Fruit fly (Drosophila melanogaster): Measurements from ENCODE around the gene CG31516.

CG31516 gene

DNA sequence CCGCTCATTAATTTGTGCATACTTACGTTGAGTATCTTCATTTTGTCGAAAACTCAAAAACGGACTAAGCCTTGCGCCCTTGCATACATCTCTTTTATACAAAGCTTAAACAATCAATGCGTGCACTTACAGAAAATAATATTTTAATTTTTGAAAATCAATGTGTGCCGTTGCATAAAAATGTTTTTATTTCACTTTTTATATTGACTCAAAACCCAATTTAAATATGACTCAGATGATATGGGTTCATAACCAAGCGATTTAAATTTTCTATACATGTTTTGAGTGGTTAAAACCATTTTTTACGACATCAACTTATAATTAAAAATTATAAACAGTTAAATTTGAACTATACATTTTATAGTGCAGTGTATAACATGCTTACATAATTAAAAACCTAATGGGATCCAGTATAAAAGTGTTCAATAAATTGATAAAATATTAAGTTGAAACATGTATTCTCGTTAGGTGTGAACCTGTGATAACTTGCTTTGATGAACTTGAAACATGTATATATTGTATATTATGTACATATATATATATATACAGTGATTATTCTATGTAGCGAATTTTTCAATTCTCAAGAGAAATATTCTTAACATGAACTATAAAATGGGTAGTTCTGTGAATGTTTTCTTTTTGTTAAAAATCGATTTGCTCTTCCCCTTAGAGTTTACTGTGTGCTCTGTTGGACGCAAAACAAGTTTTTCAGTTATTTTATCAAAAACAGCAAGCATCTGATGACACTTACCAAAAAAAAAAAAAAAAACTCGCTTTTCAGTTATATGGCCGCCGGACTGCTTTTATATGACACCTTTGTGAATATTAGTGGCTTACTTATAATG is 23.4 kb upstream of the CG31516 start, which contains the start of gene CG34305 (continued):
- TF ChIP-seq CG2120 (GFP tag; optimal IDR thresholded peaks at IDR 0.05) (peak; percentile 30), CG11398 (GFP tag; optimal IDR thresholded peaks at IDR 0.05) (no peak), phol (tag; optimal IDR thresholded peaks at IDR 0.05) (peak; percentile 7), CG15011 (GFP tag; optimal IDR thresholded peaks at IDR 0.05) (no peak), CG11695 (GFP tag; IDR thresholded peaks at IDR 0.05) (peak; percentile 40; the same call in 1 of the 3 replicates), CG10147 (GFP tag; optimal IDR thresholded peaks at IDR 0.05) (peak; percentile 17), CG7556 (GFP tag; optimal IDR thresholded peaks at IDR 0.05) (peak; percentile 8)

DNA sequence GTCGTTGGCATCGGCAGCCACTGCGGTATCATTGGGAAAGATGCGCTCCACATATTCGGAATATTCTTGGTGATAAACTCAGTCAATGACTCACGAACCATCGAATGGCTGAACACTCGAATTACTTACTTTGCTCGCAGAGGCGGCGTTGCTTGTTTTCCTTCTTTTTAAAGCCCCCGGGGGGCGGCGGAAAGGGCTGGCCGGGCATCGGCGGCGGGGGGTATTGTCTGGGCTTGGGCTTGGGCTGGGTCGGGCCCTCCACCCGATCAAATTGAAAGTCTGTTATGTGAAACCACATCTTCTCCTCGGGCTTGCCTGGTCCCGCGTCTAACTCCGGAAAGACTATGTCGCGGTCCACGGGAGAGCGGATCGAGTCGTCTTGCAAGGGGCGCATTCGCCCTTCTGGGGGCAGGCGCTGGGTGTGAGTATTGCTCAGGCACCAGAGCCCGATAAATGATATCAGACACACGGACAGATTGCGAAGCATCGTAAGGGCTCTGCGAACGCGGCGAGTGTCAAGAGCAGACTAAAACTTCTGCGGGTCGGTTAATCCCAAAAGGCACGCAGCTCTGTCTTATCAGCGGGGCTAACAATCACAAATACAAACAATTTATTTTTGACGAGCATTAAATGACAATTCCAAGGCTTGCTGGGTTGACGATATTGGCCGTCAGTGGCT is 22.4 kb upstream of the CG31516 start, which contains the start of gene CG14642:
CG14642 (minus strand) TSS at position 509 of the 679 bp plus-strand sequence.
- TF ChIP-seq gcm (GFP tag; optimal IDR thresholded peaks at IDR 0.05) (peak; percentile 72), crol (GFP tag; IDR thresholded peaks at IDR 0.05) (peak; percentile 47), Jarid2 (GFP tag; optimal IDR thresholded peaks at IDR 0.05) (peak; percentile 5), tio (GFP tag; optimal IDR thresholded peaks at IDR 0.05) (no peak), CG11456 (GFP tag; IDR thresholded peaks at IDR 0.05) (0 out of 3 replicates have a peak, but pooled peaks have one; percentile 45), Hr39 (optimal IDR thresholded peaks at IDR 0.05) (peak; percentile 58), CG10209 (GFP tag; optimal IDR thresholded peaks at IDR 0.05) (no peak), CG31224 (GFP tag; IDR thresholded peaks at IDR 0.05) (0 out of 2 replicates have a peak, but pooled peaks have one; percentile 22), CG6791 (GFP tag; IDR thresholded peaks at IDR 0.05; ENCODE audit: partially characterized antibody) (0 out of 3 replicates have a peak, but pooled peaks have one; percentile 19), CG34376 (GFP tag; optimal IDR thresholded peaks at IDR 0.05) (peak; percentile 36), CG32532 (GFP tag; IDR thresholded peaks at IDR 0.05) (0 out of 2 replicates have a peak, but pooled peaks have one; percentile 13), Med (GFP tag) (peak; percentile 14), row (GFP tag; IDR thresholded peaks at IDR 0.05) (0 out of 3 replicates have a peak, but pooled peaks have one; percentile 12), CG13775 (GFP tag; optimal IDR thresholded peaks at IDR 0.05) (no peak)

DNA sequence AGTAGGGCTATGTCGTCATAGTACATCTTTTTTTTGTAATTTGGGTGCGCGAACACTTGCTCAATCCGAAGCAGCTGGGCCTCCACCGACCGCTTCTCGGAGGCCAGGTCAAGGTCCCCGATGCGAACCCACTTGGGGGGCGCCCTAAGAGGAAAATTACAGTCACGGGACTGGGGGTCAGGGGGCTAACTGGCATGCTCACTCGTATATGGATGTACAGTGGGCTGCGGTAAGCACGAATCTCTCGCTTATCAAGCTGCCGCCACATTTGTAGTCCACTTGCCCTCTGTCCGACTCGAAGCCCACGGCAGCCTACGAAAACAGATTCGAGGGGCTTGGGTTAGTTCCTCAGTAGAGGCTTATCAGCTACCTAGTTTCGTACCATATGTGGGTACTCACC is 21.8 kb upstream of the CG31516 start:
- TF ChIP-seq CG7357 (GFP tag; IDR thresholded peaks at IDR 0.05) (no peak), sug (tag; optimal IDR thresholded peaks at IDR 0.05) (peak; percentile 67), CG14014 (GFP tag; IDR thresholded peaks at IDR 0.05) (0 out of 2 replicates have a peak, but pooled peaks have one; percentile 18), tin (GFP tag; optimal IDR thresholded peaks at IDR 0.05) (no peak), Adf1 (GFP tag; IDR thresholded peaks at IDR 0.05) (no peak), nau (GFP tag; optimal IDR thresholded peaks at IDR 0.05) (no peak), cwo (GFP tag; optimal IDR thresholded peaks at IDR 0.05) (peak; percentile 56), Ets65A (GFP tag) (peak; percentile 20), CG32772 (GFP tag; IDR thresholded peaks at IDR 0.05) (no peak), Hr78 (GFP tag; optimal IDR thresholded peaks at IDR 0.05) (peak in 1 of 2 experiments; percentile 78), CG12071 (GFP tag; optimal IDR thresholded peaks at IDR 0.05) (no peak), crol (GFP tag; IDR thresholded peaks at IDR 0.05) (no peak), sna (GFP tag; IDR thresholded peaks at IDR 0.05; ENCODE audit: partially characterized antibody) (0 out of 2 replicates have a peak, but pooled peaks have one; percentile 6), ftz-f1 (GFP tag; optimal IDR thresholded peaks at IDR 0.05) (peak; percentile 23), phol (tag; optimal IDR thresholded peaks at IDR 0.05) (no peak), trh (GFP tag; optimal IDR thresholded peaks at IDR 0.05) (no peak), Hr39 (optimal IDR thresholded peaks at IDR 0.05) (no peak), Med (GFP tag) (peak; percentile 55), sens (GFP tag) (peak; percentile 8)
